Fruit fly (Drosophila melanogaster) whole organism, embryonic: ENCODE measurements around the gene kibra.

Experiments
- Asciz ChIP-seq: fragments of 200-800 bp; sonication (Bioruptor generic); optimal IDR thresholded peaks from 2 replicates; lab custom pipeline; 2017; ENCODE audit warnings: missing biosample characterization, mild to moderate bottlenecking, missing genetic modification characterization, missing genetic modification reagents
- Atf6 ChIP-seq: fragments of 200-800 bp; sonication (Bioruptor generic); IDR thresholded peaks from 2 replicates; pipeline ENCODE4 v1.3.6; 2022; ENCODE audit warnings: missing biosample characterization, missing genetic modification characterization
- CG11456 ChIP-seq: fragments of 200-800 bp; sonication (Bioruptor generic); IDR thresholded peaks from 3 replicates; pipeline ENCODE4 v1.3.6; 2022; ENCODE audit warnings: missing biosample characterization, missing genetic modification characterization
- CG11695 ChIP-seq: fragments of 200-800 bp; sonication (Bioruptor generic); IDR thresholded peaks from 3 replicates; pipeline ENCODE4 v1.3.6; 2022; ENCODE audit warnings: missing biosample characterization, missing genetic modification characterization
- CG12155 ChIP-seq: fragments of 200-800 bp; sonication (Bioruptor generic); optimal IDR thresholded peaks from 3 replicates; lab custom pipeline; 2016; ENCODE audit warnings: missing biosample characterization, missing genetic modification characterization
- CG1233 ChIP-seq: fragments of 200-800 bp; sonication (Bioruptor generic); optimal IDR thresholded peaks from 4 replicates; lab custom pipeline; 2018; ENCODE audit warnings: missing biosample characterization, mild to moderate bottlenecking, missing genetic modification characterization
- CG13123 ChIP-seq: fragments of 200-800 bp; sonication (Bioruptor generic); optimal IDR thresholded peaks from 2 replicates; lab custom pipeline; 2016; ENCODE audit warnings: missing biosample characterization, missing genetic modification characterization
- CG13624 ChIP-seq: fragments of 200-800 bp; sonication (Bioruptor generic); optimal IDR thresholded peaks from 2 replicates; lab custom pipeline; 2016; ENCODE audit warnings: missing biosample characterization, missing genetic modification characterization
- CG17802 ChIP-seq: fragments of 200-800 bp; sonication (Bioruptor generic); optimal IDR thresholded peaks from 2 replicates; lab custom pipeline; 2018; ENCODE audit warnings: missing biosample characterization, mild to moderate bottlenecking, missing genetic modification characterization, moderate library complexity
- CG18011 ChIP-seq: fragments of 200-800 bp; sonication (Bioruptor generic); optimal IDR thresholded peaks from 2 replicates; lab custom pipeline; 2017; ENCODE audit warnings: missing biosample characterization, missing genetic modification characterization, mild to moderate bottlenecking, moderate library complexity, missing genotype
- CG18764 ChIP-seq: fragments of 200-800 bp; sonication (Bioruptor generic); optimal IDR thresholded peaks from 3 replicates; lab custom pipeline; 2016; ENCODE audit warnings: missing biosample characterization, missing genetic modification characterization
- CG3163 ChIP-seq: fragments of 200-800 bp; sonication (Bioruptor generic); optimal IDR thresholded peaks from 3 replicates; lab custom pipeline; 2016; ENCODE audit warnings: missing biosample characterization, missing genetic modification characterization
- CG32532 ChIP-seq: fragments of 200-800 bp; sonication (Bioruptor generic); IDR thresholded peaks from 2 replicates; pipeline ENCODE4 v1.3.6; 2022; ENCODE audit warnings: missing biosample characterization, missing genetic modification characterization
- CG3407 ChIP-seq: fragments of 200-800 bp; sonication (Bioruptor generic); optimal IDR thresholded peaks from 2 replicates; lab custom pipeline; 2018; ENCODE audit warnings: missing biosample characterization, mild to moderate bottlenecking, missing genetic modification characterization
- CG34224 ChIP-seq: fragments of 200-800 bp; sonication (Bioruptor generic); IDR thresholded peaks from 3 replicates; pipeline ENCODE4 v1.3.6; 2022; ENCODE audit warnings: missing biosample characterization, missing genetic modification characterization; ENCODE audit not compliant: partially characterized antibody
- CG6175 ChIP-seq: fragments of 200-800 bp; sonication (Bioruptor generic); IDR thresholded peaks from 3 replicates; pipeline ENCODE4 v1.3.6; 2022; ENCODE audit warnings: missing biosample characterization, missing genetic modification characterization
- CG6854 ChIP-seq: fragments of 200-800 bp; sonication (Bioruptor generic); optimal IDR thresholded peaks from 3 replicates; lab custom pipeline; 2017; ENCODE audit warnings: missing biosample characterization, mild to moderate bottlenecking, missing genetic modification characterization
- Dbx ChIP-seq: fragments of 200-800 bp; sonication (Bioruptor generic); IDR thresholded peaks from 3 replicates; pipeline ENCODE4 v1.3.6; 2022; ENCODE audit warnings: missing biosample characterization, missing genetic modification characterization
- Ets65A ChIP-seq: fragments of 200-800 bp; sonication (Bioruptor generic); peaks from one replicate; lab custom pipeline; 2016; ENCODE audit warnings: missing biosample characterization, missing genetic modification characterization
- Fer2 ChIP-seq: fragments of 200-800 bp; sonication (Bioruptor generic); optimal IDR thresholded peaks from 2 replicates; lab custom pipeline; 2018; ENCODE audit warnings: missing biosample characterization, mild to moderate bottlenecking, missing genetic modification characterization, moderate library complexity
- Hr39 ChIP-seq: fragments of >200 bp; optimal IDR thresholded peaks from 2 replicates; lab custom pipeline; 2017
- MESR4 ChIP-seq: fragments of 200-800 bp; sonication (Bioruptor generic); optimal IDR thresholded peaks from 2 replicates; lab custom pipeline; 2018; ENCODE audit warnings: missing biosample characterization, mild to moderate bottlenecking, missing genetic modification characterization, moderate library complexity
- MTF-1 ChIP-seq: fragments of 200-800 bp; sonication (Bioruptor generic); optimal IDR thresholded peaks from 2 replicates; lab custom pipeline; 2018; ENCODE audit warnings: missing biosample characterization, mild to moderate bottlenecking, missing genetic modification characterization, borderline replicate concordance
- Max ChIP-seq: fragments of 200-800 bp; sonication (Bioruptor generic); optimal IDR thresholded peaks from 2 replicates; lab custom pipeline; 2016; ENCODE audit warnings: missing biosample characterization, mild to moderate bottlenecking, missing genetic modification characterization
- Mes4 ChIP-seq: fragments of 200-800 bp; sonication (Bioruptor generic); optimal IDR thresholded peaks from 2 replicates; lab custom pipeline; 2016; ENCODE audit warnings: missing biosample characterization, missing genetic modification characterization
- Vsx1 ChIP-seq: fragments of 200-800 bp; sonication (Bioruptor generic); optimal IDR thresholded peaks from 2 replicates; lab custom pipeline; 2017; ENCODE audit warnings: missing biosample characterization, mild to moderate bottlenecking, missing genetic modification characterization, missing genetic modification reagents
- az2 ChIP-seq: fragments of 200-800 bp; sonication (Bioruptor generic); optimal IDR thresholded peaks from 3 replicates; lab custom pipeline; 2016; ENCODE audit warnings: missing biosample characterization, missing genetic modification characterization
- bab2 ChIP-seq: fragments of 200-800 bp; sonication (Bioruptor generic); optimal IDR thresholded peaks from 2 replicates; lab custom pipeline; 2016; ENCODE audit warnings: missing biosample characterization, missing genetic modification characterization
- bbx ChIP-seq: fragments of 200-800 bp; sonication (Bioruptor generic); IDR thresholded peaks from 2 replicates; pipeline ENCODE4 v1.3.6; 2022; ENCODE audit warnings: missing biosample characterization, missing genetic modification characterization; ENCODE audit not compliant: partially characterized antibody
- chif ChIP-seq, 2 experiments: fragments of 200-800 bp; sonication (Bioruptor generic); optimal IDR thresholded peaks; 3 replicates each; lab custom pipeline; 2016; ENCODE audit warnings: missing biosample characterization in 2 of 2, missing genetic modification characterization in 2 of 2
- croc ChIP-seq: fragments of 200-800 bp; sonication (Bioruptor generic); conservative IDR thresholded peaks from 3 replicates; pipeline ENCODE4 v1.3.6; 2022; ENCODE audit warnings: missing biosample characterization, missing genetic modification characterization
- crol ChIP-seq: fragments of 200-800 bp; sonication (Bioruptor generic); IDR thresholded peaks from 2 replicates; pipeline ENCODE4 v1.3.6; 2022; ENCODE audit warnings: missing biosample characterization, missing genetic modification characterization
- eyg ChIP-seq: fragments of 200-800 bp; sonication (Bioruptor generic); optimal IDR thresholded peaks from 3 replicates; lab custom pipeline; 2016; ENCODE audit warnings: missing biosample characterization, missing genetic modification characterization
- gcm ChIP-seq: fragments of 200-800 bp; sonication (Bioruptor generic); optimal IDR thresholded peaks from 2 replicates; lab custom pipeline; 2019; ENCODE audit warnings: missing biosample characterization, mild to moderate bottlenecking, missing genetic modification characterization, moderate library complexity
- gfzf ChIP-seq: fragments of 200-800 bp; sonication (Bioruptor generic); optimal IDR thresholded peaks from 2 replicates; lab custom pipeline; 2016; ENCODE audit warnings: missing biosample characterization, mild to moderate bottlenecking, missing genetic modification characterization, moderate library complexity
- grau ChIP-seq: fragments of 200-800 bp; optimal IDR thresholded peaks from 3 replicates; lab custom pipeline; 2019; ENCODE audit warnings: missing biosample characterization, mild to moderate bottlenecking, missing genetic modification characterization, moderate library complexity
- gsb ChIP-seq: fragments of 200-800 bp; sonication (Bioruptor generic); IDR thresholded peaks from 2 replicates; pipeline ENCODE4 v1.3.6; 2022; ENCODE audit warnings: missing biosample characterization, missing genetic modification characterization
- hb ChIP-seq: fragments of 200-800 bp; sonication (Bioruptor generic); IDR thresholded peaks from 3 replicates; pipeline ENCODE4 v1.3.6; 2022; ENCODE audit warnings: missing biosample characterization, missing genetic modification characterization; ENCODE audit not compliant: partially characterized antibody
- her ChIP-seq: fragments of 200-800 bp; sonication (Bioruptor generic); optimal IDR thresholded peaks from 2 replicates; lab custom pipeline; 2016; ENCODE audit warnings: missing biosample characterization, missing genetic modification characterization
- jing ChIP-seq: fragments of 200-800 bp; sonication (Bioruptor generic); optimal IDR thresholded peaks from 2 replicates; lab custom pipeline; 2018; ENCODE audit warnings: missing biosample characterization, mild to moderate bottlenecking, missing genetic modification characterization
- lmd ChIP-seq: fragments of 200-800 bp; sonication (Bioruptor generic); IDR thresholded peaks from 2 replicates; pipeline ENCODE4 v1.3.6; 2022; ENCODE audit warnings: missing biosample characterization, missing genetic modification characterization
- maf-S ChIP-seq: fragments of 200-800 bp; sonication (Bioruptor generic); optimal IDR thresholded peaks from 2 replicates; lab custom pipeline; 2016; ENCODE audit warnings: missing biosample characterization, missing genetic modification characterization
- oc ChIP-seq: fragments of 200-800 bp; sonication (Bioruptor generic); optimal IDR thresholded peaks from 2 replicates; lab custom pipeline; 2018; ENCODE audit warnings: missing biosample characterization, mild to moderate bottlenecking, missing genetic modification characterization, moderate library complexity
- prd ChIP-seq, 3 experiments: fragments of >200 bp in 2 of 3; fragments of 200-800 bp in 1 of 3; sonication (Bioruptor generic) in 1 of 3; optimal IDR thresholded peaks in 2 of 3; IDR thresholded peaks in 1 of 3; 2 replicates in 2 of 3; 3 replicates in 1 of 3; pipeline versions ENCODE4 v1.3.6 to Lab custom; 2017 to 2022; ENCODE audit warnings: missing biosample characterization in 1 of 3, missing genetic modification characterization in 1 of 3
- sc ChIP-seq, 3 experiments: fragments of >200 bp in 2 of 3; fragments of 200-800 bp in 1 of 3; sonication (Bioruptor generic) in 1 of 3; optimal IDR thresholded peaks; 2 replicates in 2 of 3; 3 replicates in 1 of 3; lab custom pipeline; 2017; ENCODE audit warnings: mild to moderate bottlenecking in 1 of 3, missing biosample characterization in 1 of 3, missing genetic modification characterization in 1 of 3, missing genetic modification reagents in 1 of 3
- sens ChIP-seq: fragments of 200-800 bp; sonication (Bioruptor generic); peaks from one replicate; lab custom pipeline; 2016; ENCODE audit warnings: missing biosample characterization, missing genetic modification characterization
- slbo ChIP-seq: fragments of 200-800 bp; sonication (Bioruptor generic); IDR thresholded peaks from 2 replicates; pipeline ENCODE4 v1.3.6; 2022; ENCODE audit warnings: missing biosample characterization, missing genetic modification characterization
- unc-4 ChIP-seq: fragments of 200-800 bp; sonication (Bioruptor generic); IDR thresholded peaks from 2 replicates; pipeline ENCODE4 v1.3.6; 2022; ENCODE audit warnings: missing biosample characterization, missing genetic modification characterization; ENCODE audit not compliant: partially characterized antibody
- usp ChIP-seq: fragments of >200 bp; optimal IDR thresholded peaks from 2 replicates; lab custom pipeline; 2017; ENCODE audit warnings: missing biosample characterization, missing genetic modification characterization

The kibra gene

DNA sequence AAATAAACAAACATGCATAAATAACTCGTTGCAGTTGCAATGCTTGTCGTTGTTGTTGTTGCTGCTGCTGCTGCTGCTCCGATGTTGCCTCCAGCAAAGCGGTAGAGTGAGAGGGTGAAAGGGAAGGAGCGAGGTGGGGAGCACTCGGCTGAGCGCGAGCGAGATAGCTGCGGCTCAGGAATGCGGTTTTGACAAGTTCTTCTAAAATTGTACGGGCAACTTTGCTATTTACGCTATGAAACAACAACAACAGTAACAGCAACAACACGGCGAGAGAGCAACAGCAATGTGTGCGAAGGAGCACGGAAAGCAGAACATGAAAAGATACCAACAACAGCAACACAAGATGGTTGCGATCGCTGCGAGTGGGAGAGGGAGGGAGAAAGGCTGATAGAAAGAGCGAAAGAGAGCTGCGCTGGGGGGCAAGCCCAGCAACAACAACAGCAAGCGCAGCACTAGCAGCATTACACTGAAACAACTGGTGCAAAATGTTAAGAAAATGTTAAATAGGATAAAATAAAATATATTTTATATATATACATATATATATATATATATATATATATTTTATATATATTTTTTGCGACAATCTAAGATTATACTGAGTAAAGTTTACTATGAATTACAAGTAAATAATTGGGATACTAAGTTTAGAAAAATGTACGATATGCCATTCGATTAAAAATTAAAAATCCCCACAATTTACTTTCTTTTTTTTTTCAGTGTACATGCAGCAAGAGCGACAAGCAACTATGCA, 9.7 kb downstream of the kibra start (continued):
- TF ChIP-seq chif (GFP tag; optimal IDR thresholded peaks at IDR 0.05; lab: Kevin White, UChicago): peak in 1 of 2 experiments; percentile 32
- peak; percentile 73 for TF ChIP-seq CG1233
- TF ChIP-seq CG17802: peak; percentile 63
- TF ChIP-seq grau (tag; lab: Kevin White, UChicago): peak; percentile 62
- TF ChIP-seq CG13123 (GFP tag; lab: Kevin White, UChicago): no peak
- TF ChIP-seq bbx (GFP tag; lab: Robert Waterston, UW): no peak
- 0 out of 3 replicates have a peak, but pooled peaks have one; percentile 34 for TF ChIP-seq CG6175 (GFP tag; lab: Robert Waterston, UW)
- TF ChIP-seq croc: peak; percentile 61; the same call in 2 of the 3 replicates
- peak; percentile 9 for TF ChIP-seq CG12155 (GFP tag; lab: Kevin White, UChicago)
- TF ChIP-seq usp (GFP tag; lab: Kevin White, UChicago): no peak
- TF ChIP-seq prd (optimal IDR thresholded peaks at IDR 0.05; lab: Kevin White, UChicago): no peak
- TF ChIP-seq prd (GFP tag; IDR thresholded peaks at IDR 0.05; lab: Robert Waterston, UW): peak; percentile 70
- TF ChIP-seq CG18011 (GFP tag; lab: Kevin White, UChicago): no peak
- TF ChIP-seq oc: peak; percentile 71
- no peak for TF ChIP-seq az2 (GFP tag; lab: Kevin White, UChicago)
- TF ChIP-seq Mes4 (GFP tag; lab: Kevin White, UChicago): no peak
- no peak for TF ChIP-seq gfzf (GFP tag; lab: Kevin White, UChicago)
- TF ChIP-seq slbo: no peak
- no peak for TF ChIP-seq MESR4 (GFP tag; lab: Kevin White, UChicago)
- peak; percentile 33; the same call in 1 of the 2 replicates for TF ChIP-seq CG32532 (GFP tag; lab: Robert Waterston, UW)
- TF ChIP-seq gcm (GFP tag; lab: Kevin White, UChicago): peak; percentile 72
- peak; percentile 16; the same call in 1 of the 3 replicates for TF ChIP-seq CG11695
- TF ChIP-seq bab2 (GFP tag; lab: Kevin White, UChicago): no peak
- peak; percentile 67 for TF ChIP-seq MTF-1 (GFP tag; lab: Kevin White, UChicago)
- peak; percentile 94 for TF ChIP-seq crol
- TF ChIP-seq Atf6 (GFP tag; lab: Robert Waterston, UW): peak; percentile 44; the same call in 1 of the 2 replicates
- no peak for TF ChIP-seq Hr39 (lab: Kevin White, UChicago)
- peak; percentile 32 for TF ChIP-seq maf-S (GFP tag; lab: Kevin White, UChicago)
- no peak for TF ChIP-seq CG3407 (GFP tag; lab: Kevin White, UChicago)
- no peak for TF ChIP-seq eyg (GFP tag; lab: Kevin White, UChicago)
- no peak for TF ChIP-seq hb (GFP tag; lab: Robert Waterston, UW)
- TF ChIP-seq unc-4: no peak
- peak; percentile 88 for TF ChIP-seq Asciz (GFP tag; lab: Kevin White, UChicago)
- peak; percentile 1 for TF ChIP-seq Fer2 (tag; lab: Kevin White, UChicago)
- TF ChIP-seq Max (GFP tag; lab: Kevin White, UChicago): peak; percentile 75
- no peak for TF ChIP-seq gsb (GFP tag; lab: Robert Waterston, UW)
- no peak for TF ChIP-seq sc (optimal IDR thresholded peaks at IDR 0.05; lab: Kevin White, UChicago)
- TF ChIP-seq sc (GFP tag; optimal IDR thresholded peaks at IDR 0.05; lab: Kevin White, UChicago): peak; percentile 28
- peak; percentile 50; the same call in 1 of the 2 replicates for TF ChIP-seq lmd (GFP tag; lab: Robert Waterston, UW)
- TF ChIP-seq CG34224 (GFP tag; lab: Robert Waterston, UW): no peak
- TF ChIP-seq CG3163 (GFP tag; lab: Kevin White, UChicago): no peak
- no peak for TF ChIP-seq Ets65A (GFP tag; lab: Kevin White, UChicago)
- TF ChIP-seq CG18764 (GFP tag; lab: Kevin White, UChicago): peak; percentile 85
- peak; percentile 59 for TF ChIP-seq sens (GFP tag; lab: Kevin White, UChicago)
- TF ChIP-seq her (GFP tag; lab: Kevin White, UChicago): peak; percentile 60
- TF ChIP-seq CG13624 (GFP tag; lab: Kevin White, UChicago): no peak
- no peak for TF ChIP-seq Vsx1 (GFP tag; lab: Kevin White, UChicago)
- no peak for TF ChIP-seq Dbx (GFP tag; lab: Robert Waterston, UW)
- TF ChIP-seq CG6854 (GFP tag; lab: Kevin White, UChicago): no peak
- no peak for TF ChIP-seq jing (GFP tag; lab: Kevin White, UChicago)
- TF ChIP-seq CG11456 (GFP tag; lab: Robert Waterston, UW): no peak
